Fruit fly (Drosophila melanogaster) whole organism, embryonic: ENCODE results near the gene CG32428.

ENCODE experiments used
- BtbVII ChIP-seq: fragments of 200-800 bp; sonication (Bioruptor generic); optimal IDR thresholded peaks from 3 replicates; lab custom pipeline; 2017; ENCODE audit warnings: missing biosample characterization, mild to moderate bottlenecking, missing genetic modification characterization
- C15 ChIP-seq: fragments of 200-800 bp; sonication (Bioruptor generic); IDR thresholded peaks from 3 replicates; pipeline ENCODE4 v1.3.6; 2022; ENCODE audit warnings: missing biosample characterization, missing genetic modification characterization
- CG10543 ChIP-seq: fragments of 200-800 bp; sonication (Bioruptor generic); optimal IDR thresholded peaks from 3 replicates; lab custom pipeline; 2017; ENCODE audit warnings: missing biosample characterization, mild to moderate bottlenecking, missing genetic modification characterization, moderate library complexity
- CG10654 ChIP-seq: fragments of 200-800 bp; sonication (Bioruptor generic); optimal IDR thresholded peaks from 2 replicates; lab custom pipeline; 2016; ENCODE audit warnings: missing biosample characterization, missing genetic modification characterization
- CG11504 ChIP-seq: fragments of 200-800 bp; sonication (Bioruptor generic); optimal IDR thresholded peaks from 3 replicates; lab custom pipeline; 2019; ENCODE audit warnings: missing biosample characterization, mild to moderate bottlenecking, missing genetic modification characterization, moderate library complexity
- CG12071 ChIP-seq: fragments of 200-800 bp; sonication (Bioruptor generic); optimal IDR thresholded peaks from 3 replicates; lab custom pipeline; 2018; ENCODE audit warnings: missing biosample characterization, mild to moderate bottlenecking, missing genetic modification characterization
- CG17912 ChIP-seq: fragments of 200-800 bp; sonication (Bioruptor generic); optimal IDR thresholded peaks from 2 replicates; lab custom pipeline; 2018; ENCODE audit warnings: missing biosample characterization, mild to moderate bottlenecking, missing genetic modification characterization
- CG2199 ChIP-seq: fragments of 200-800 bp; sonication (Bioruptor generic); IDR thresholded peaks from 3 replicates; pipeline ENCODE4 v1.3.6; 2022; ENCODE audit warnings: missing biosample characterization, missing genetic modification characterization
- CG32532 ChIP-seq: fragments of 200-800 bp; sonication (Bioruptor generic); IDR thresholded peaks from 2 replicates; pipeline ENCODE4 v1.3.6; 2022; ENCODE audit warnings: missing biosample characterization, missing genetic modification characterization
- CG43689 ChIP-seq: fragments of 200-800 bp; sonication (Bioruptor generic); IDR thresholded peaks from 2 replicates; pipeline ENCODE4 v1.3.6; 2022; ENCODE audit warnings: missing biosample characterization, missing genetic modification characterization
- CG9437 ChIP-seq: fragments of 200-800 bp; sonication (Bioruptor generic); optimal IDR thresholded peaks from 2 replicates; lab custom pipeline; 2018; ENCODE audit warnings: missing biosample characterization, mild to moderate bottlenecking, missing genetic modification characterization
- CG9727 ChIP-seq: fragments of 200-800 bp; sonication (Bioruptor generic); optimal IDR thresholded peaks from 3 replicates; lab custom pipeline; 2017; ENCODE audit warnings: missing biosample characterization, mild to moderate bottlenecking, missing genetic modification characterization
- CG9797 ChIP-seq: fragments of 200-800 bp; sonication (Bioruptor generic); optimal IDR thresholded peaks from 3 replicates; lab custom pipeline; 2018; ENCODE audit warnings: missing biosample characterization, mild to moderate bottlenecking, missing genetic modification characterization
- Camta ChIP-seq: fragments of 200-800 bp; sonication (Bioruptor generic); optimal IDR thresholded peaks from 2 replicates; lab custom pipeline; 2016; ENCODE audit warnings: missing biosample characterization, missing genetic modification characterization
- Drgx ChIP-seq: fragments of 200-800 bp; sonication (Bioruptor generic); IDR thresholded peaks from 2 replicates; pipeline ENCODE4 v1.3.6; 2022; ENCODE audit warnings: missing biosample characterization, missing genetic modification characterization
- HHEX ChIP-seq: fragments of 200-800 bp; sonication (Bioruptor generic); optimal IDR thresholded peaks from 3 replicates; lab custom pipeline; 2017; ENCODE audit warnings: missing biosample characterization, mild to moderate bottlenecking, missing genetic modification characterization, missing genetic modification reagents
- Hey ChIP-seq: fragments of 200-800 bp; sonication (Bioruptor generic); optimal IDR thresholded peaks from 3 replicates; lab custom pipeline; 2018; ENCODE audit warnings: missing biosample characterization, mild to moderate bottlenecking, missing genetic modification characterization
- Hmx ChIP-seq: fragments of 200-800 bp; sonication (Bioruptor generic); optimal IDR thresholded peaks from 2 replicates; lab custom pipeline; 2016; ENCODE audit warnings: missing biosample characterization, missing genetic modification characterization
- Hr3 ChIP-seq: fragments of 200-800 bp; sonication (Bioruptor generic); optimal IDR thresholded peaks from 3 replicates; lab custom pipeline; 2016; ENCODE audit warnings: missing biosample characterization, missing genetic modification characterization
- Hr51 ChIP-seq, 2 experiments: fragments of 200-800 bp; sonication (Bioruptor generic); optimal IDR thresholded peaks; 2 replicates in 1 of 2; 3 replicates in 1 of 2; lab custom pipeline; 2016 to 2018; ENCODE audit warnings: missing biosample characterization in 2 of 2, missing genetic modification characterization in 2 of 2, mild to moderate bottlenecking in 1 of 2, moderate library complexity in 1 of 2
- Lpt ChIP-seq: fragments of >200 bp; optimal IDR thresholded peaks from 2 replicates; lab custom pipeline; 2018; ENCODE audit warnings: missing biosample characterization, missing genetic modification characterization
- NK7.1 ChIP-seq: fragments of 200-800 bp; sonication (Bioruptor generic); optimal IDR thresholded peaks from 3 replicates; lab custom pipeline; 2016; ENCODE audit warnings: missing biosample characterization, missing genetic modification characterization
- Pdp1 ChIP-seq, 2 experiments: fragments of 200-800 bp; sonication (Bioruptor generic); optimal IDR thresholded peaks; 3 replicates each; lab custom pipeline; 2016; ENCODE audit warnings: missing biosample characterization in 2 of 2, missing genetic modification characterization in 2 of 2, mild to moderate bottlenecking in 1 of 2, moderate library complexity in 1 of 2
- Vsx1 ChIP-seq: fragments of 200-800 bp; sonication (Bioruptor generic); optimal IDR thresholded peaks from 2 replicates; lab custom pipeline; 2017; ENCODE audit warnings: missing biosample characterization, mild to moderate bottlenecking, missing genetic modification characterization, missing genetic modification reagents
- amos ChIP-seq: fragments of 200-800 bp; sonication (Bioruptor generic); IDR thresholded peaks from 2 replicates; pipeline ENCODE4 v1.3.6; 2022; ENCODE audit warnings: missing biosample characterization, missing genetic modification characterization; ENCODE audit not compliant: partially characterized antibody
- caup ChIP-seq: fragments of 200-800 bp; sonication (Bioruptor generic); optimal IDR thresholded peaks from 3 replicates; lab custom pipeline; 2017; ENCODE audit warnings: missing biosample characterization, mild to moderate bottlenecking, missing genetic modification characterization, moderate library complexity; ENCODE audit not compliant: severe bottlenecking
- chif ChIP-seq, 2 experiments: fragments of 200-800 bp; sonication (Bioruptor generic); optimal IDR thresholded peaks; 3 replicates each; lab custom pipeline; 2016; ENCODE audit warnings: missing biosample characterization in 2 of 2, missing genetic modification characterization in 2 of 2
- chinmo ChIP-seq: fragments of 200-800 bp; sonication (Bioruptor generic); IDR thresholded peaks from 4 replicates; pipeline ENCODE4 v1.3.6; 2022; ENCODE audit warnings: missing biosample characterization, missing genetic modification characterization; ENCODE audit not compliant: partially characterized antibody
- croc ChIP-seq: fragments of 200-800 bp; sonication (Bioruptor generic); conservative IDR thresholded peaks from 3 replicates; pipeline ENCODE4 v1.3.6; 2022; ENCODE audit warnings: missing biosample characterization, missing genetic modification characterization
- dimm ChIP-seq: fragments of 200-800 bp; sonication (Bioruptor generic); IDR thresholded peaks from 2 replicates; pipeline ENCODE4 v1.3.6; 2022; ENCODE audit warnings: missing biosample characterization, missing genetic modification characterization
- dmrt11E ChIP-seq: fragments of 200-800 bp; sonication (Bioruptor generic); optimal IDR thresholded peaks from 3 replicates; lab custom pipeline; 2018; ENCODE audit warnings: missing biosample characterization, mild to moderate bottlenecking, missing genetic modification characterization, moderate library complexity
- dysf ChIP-seq: fragments of 200-800 bp; sonication (Bioruptor generic); IDR thresholded peaks from 3 replicates; pipeline ENCODE4 v1.3.6; 2022; ENCODE audit warnings: missing biosample characterization, missing genetic modification characterization
- esg ChIP-seq: fragments of 200-800 bp; sonication (Bioruptor generic); conservative IDR thresholded peaks from 2 replicates; pipeline ENCODE4 v1.3.6; 2022; ENCODE audit warnings: missing biosample characterization, missing genetic modification characterization
- fd64A ChIP-seq: fragments of 200-800 bp; sonication (Bioruptor generic); optimal IDR thresholded peaks from 3 replicates; lab custom pipeline; 2018; ENCODE audit warnings: missing biosample characterization, mild to moderate bottlenecking, missing genetic modification characterization
- fu2 ChIP-seq: fragments of 200-800 bp; sonication (Bioruptor generic); optimal IDR thresholded peaks from 2 replicates; lab custom pipeline; 2016; ENCODE audit warnings: missing biosample characterization, missing genetic modification characterization
- gcm2 ChIP-seq: fragments of 200-800 bp; sonication (Bioruptor generic); optimal IDR thresholded peaks from 2 replicates; lab custom pipeline; 2016; ENCODE audit warnings: missing biosample characterization, missing genetic modification characterization
- grn ChIP-seq: fragments of 200-800 bp; sonication (Bioruptor generic); optimal IDR thresholded peaks from 3 replicates; lab custom pipeline; 2017; ENCODE audit warnings: missing biosample characterization, missing genetic modification characterization
- inv ChIP-seq: fragments of 200-800 bp; sonication (Bioruptor generic); IDR thresholded peaks from 2 replicates; pipeline ENCODE4 v1.3.6; 2022; ENCODE audit warnings: missing biosample characterization, missing genetic modification characterization; ENCODE audit not compliant: partially characterized antibody
- kah ChIP-seq: fragments of 200-800 bp; sonication (Bioruptor generic); optimal IDR thresholded peaks from 2 replicates; lab custom pipeline; 2018; ENCODE audit warnings: missing biosample characterization, mild to moderate bottlenecking, missing genetic modification characterization
- knrl ChIP-seq: fragments of 200-800 bp; sonication (Bioruptor generic); IDR thresholded peaks from 3 replicates; pipeline ENCODE4 v1.3.6; 2022; ENCODE audit warnings: missing biosample characterization, missing genetic modification characterization; ENCODE audit not compliant: partially characterized antibody
- pb ChIP-seq: fragments of 200-800 bp; sonication (Bioruptor generic); optimal IDR thresholded peaks from 3 replicates; lab custom pipeline; 2016; ENCODE audit warnings: missing biosample characterization, missing genetic modification characterization
- peb ChIP-seq: fragments of 200-800 bp; sonication (Bioruptor generic); IDR thresholded peaks from 2 replicates; pipeline ENCODE4 v1.3.6; 2022; ENCODE audit warnings: missing biosample characterization, missing genetic modification characterization
- salm ChIP-seq: fragments of 200-800 bp; sonication (Bioruptor generic); optimal IDR thresholded peaks from 2 replicates; lab custom pipeline; 2018; ENCODE audit warnings: missing biosample characterization, mild to moderate bottlenecking, missing genetic modification characterization
- tll ChIP-seq, 2 experiments: fragments of 200-800 bp in 1 of 2; fragments of >200 bp in 1 of 2; sonication (Bioruptor generic) in 1 of 2; optimal IDR thresholded peaks; 2 replicates each; lab custom pipeline; 2017 to 2019; ENCODE audit warnings: missing biosample characterization in 2 of 2, missing genetic modification characterization in 2 of 2, mild to moderate bottlenecking in 1 of 2, moderate library complexity in 1 of 2
- unc-4 ChIP-seq: fragments of 200-800 bp; sonication (Bioruptor generic); IDR thresholded peaks from 2 replicates; pipeline ENCODE4 v1.3.6; 2022; ENCODE audit warnings: missing biosample characterization, missing genetic modification characterization; ENCODE audit not compliant: partially characterized antibody
- vnd ChIP-seq: fragments of 200-800 bp; sonication (Bioruptor generic); IDR thresholded peaks from 3 replicates; pipeline ENCODE4 v1.3.6; 2022; ENCODE audit warnings: missing biosample characterization, missing genetic modification characterization; ENCODE audit not compliant: partially characterized antibody
- yki ChIP-seq: fragments of >200 bp; optimal IDR thresholded peaks from 3 replicates; lab custom pipeline; 2018
- zen2 ChIP-seq: fragments of 200-800 bp; sonication (Bioruptor generic); IDR thresholded peaks from 3 replicates; pipeline ENCODE4 v1.3.6; 2022; ENCODE audit warnings: missing biosample characterization, missing genetic modification characterization; ENCODE audit not compliant: partially characterized antibody

The CG32428 gene

DNA sequence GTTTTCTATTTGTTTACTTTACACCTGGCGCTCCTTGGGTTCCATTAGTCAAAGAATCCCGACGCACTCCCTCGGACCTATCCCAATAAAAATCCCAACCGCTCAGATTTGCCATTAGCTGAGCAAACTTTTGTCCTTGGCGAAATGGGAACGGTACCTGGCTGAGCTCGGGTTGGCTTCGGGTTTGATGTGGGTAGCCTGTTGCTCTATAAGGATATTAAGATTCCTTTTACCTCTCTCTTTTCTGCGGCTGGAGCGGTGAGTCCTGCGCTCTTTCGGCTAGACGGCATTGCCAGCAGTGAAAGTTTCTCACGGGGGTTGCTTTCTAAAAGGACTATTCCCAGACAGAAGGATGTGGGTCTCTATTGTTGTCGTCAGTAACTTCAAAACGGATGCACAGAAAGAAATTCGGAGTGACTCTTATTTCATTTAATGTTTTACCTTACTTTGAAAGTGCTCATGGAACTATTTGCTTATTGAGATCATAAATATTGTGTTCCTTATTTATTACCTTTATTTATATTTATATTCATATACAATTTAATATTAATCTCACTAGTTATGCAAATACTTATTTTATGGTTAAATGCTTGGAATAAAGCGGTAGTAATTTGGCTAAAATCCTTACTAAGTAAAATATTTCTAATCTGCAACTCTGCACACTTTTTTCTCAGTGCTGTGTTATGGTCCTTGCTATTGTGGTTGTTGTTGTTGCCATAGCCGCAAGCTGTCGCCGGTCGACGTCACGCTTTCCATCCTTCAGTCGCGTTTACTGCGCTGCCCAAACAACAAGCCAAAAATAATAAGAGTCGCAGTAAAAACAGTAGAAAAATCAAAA is 31.7 kb downstream of the CG32428 start, which contains the start of gene CG5910 (continued):
- TF ChIP-seq tll (GFP tag; optimal IDR thresholded peaks at IDR 0.05; lab: Kevin White, UChicago) (no peak), Drgx (no peak), CG11504 (tag; lab: Kevin White, UChicago) (peak; percentile 94), yki (lab: Kevin White, UChicago) (no peak), BtbVII (GFP tag; lab: Kevin White, UChicago) (peak; percentile 90), salm (tag; lab: Kevin White, UChicago) (peak; percentile 79), C15 (0 out of 3 replicates have a peak, but pooled peaks have one; percentile 55), knrl (GFP tag; lab: Robert Waterston, UW) (no peak), esg (peak; percentile 70), dysf (GFP tag; lab: Robert Waterston, UW) (peak; percentile 89), chinmo (no peak), CG9797 (GFP tag; lab: Kevin White, UChicago) (no peak), grn (GFP tag; lab: Kevin White, UChicago) (no peak), dimm (GFP tag; lab: Robert Waterston, UW) (0 out of 2 replicates have a peak, but pooled peaks have one; percentile 18), inv (no peak), unc-4 (GFP tag; lab: Robert Waterston, UW) (no peak), dmrt11E (tag; lab: Kevin White, UChicago) (peak; percentile 91), fd64A (GFP tag; lab: Kevin White, UChicago) (no peak), croc (GFP tag; lab: Robert Waterston, UW) (peak; percentile 85), CG2199 (GFP tag; lab: Robert Waterston, UW) (no peak), Camta (GFP tag; lab: Kevin White, UChicago) (no peak), Pdp1 (GFP tag; optimal IDR thresholded peaks at IDR 0.05; lab: Kevin White, UChicago) (peak; percentile 3 to 35), kah (GFP tag; lab: Kevin White, UChicago) (peak; percentile 69), Lpt (GFP tag; lab: Kevin White, UChicago) (no peak), NK7.1 (GFP tag; lab: Kevin White, UChicago) (no peak), vnd (GFP tag; lab: Robert Waterston, UW) (no peak), caup (peak; percentile 91), pb (GFP tag; lab: Kevin White, UChicago) (no peak), Hr3 (peak; percentile 86), CG12071 (no peak), CG32532 (peak; percentile 80), Hey (no peak), HHEX (GFP tag; lab: Kevin White, UChicago) (peak; percentile 89), fu2 (GFP tag; lab: Kevin White, UChicago) (peak; percentile 4), zen2 (GFP tag; lab: Robert Waterston, UW) (no peak), Hr51 (GFP tag; optimal IDR thresholded peaks at IDR 0.05; lab: Kevin White, UChicago) (peak; percentile 39 to 92), chif (GFP tag; optimal IDR thresholded peaks at IDR 0.05; lab: Kevin White, UChicago) (peak in 1 of 2 experiments; percentile 3), CG43689 (GFP tag; lab: Robert Waterston, UW) (peak; percentile 56; the same call in 1 of the 2 replicates), CG10654 (GFP tag; lab: Kevin White, UChicago) (peak; percentile 76), CG17912 (GFP tag; lab: Kevin White, UChicago) (no peak), CG9437 (GFP tag; lab: Kevin White, UChicago) (peak; percentile 89), gcm2 (GFP tag; lab: Kevin White, UChicago) (no peak), CG10543 (GFP tag; lab: Kevin White, UChicago) (peak; percentile 86), Hmx (no peak), CG9727 (GFP tag; lab: Kevin White, UChicago) (peak; percentile 95), amos (GFP tag; lab: Robert Waterston, UW) (no peak), peb (peak; percentile 50; the same call in 1 of the 2 replicates), Vsx1 (GFP tag; lab: Kevin White, UChicago) (no peak)
